Fruit fly (Drosophila melanogaster) ovary, adult (tissue): ENCODE results near the gene SCAR.
A peak's percentile ranks its signal among the peaks of the same experiment; 100 is the strongest.

Experiments used
- CG17801 ChIP-seq: fragments of 200-800 bp; optimal IDR thresholded peaks from 2 replicates; lab custom pipeline; 2019; ENCODE audit warnings: missing biosample characterization, mild to moderate bottlenecking, missing genetic modification characterization, moderate library complexity; ENCODE audit not compliant: partially characterized antibody

Gene SCAR

dm6 chr2L:10987370-10987853 lies 10.8 kb downstream of the SCAR start, which contains the start of the genes piwi and CG12253:
Gene piwi, minus strand, starts transcription at chr2L:10987420.
Gene CG12253, plus strand, starts transcription at chr2L:10987806.
- peak; percentile 6 for TF ChIP-seq CG17801 (GFP tag; lab: Kevin White, UChicago)

- no peak for TF ChIP-seq CG17801 (GFP tag; lab: Kevin White, UChicago)
Observed at dm6 chr2L:10988026-10988425, 11.5 kb downstream of the SCAR start.

- TF ChIP-seq CG17801 (GFP tag; lab: Kevin White, UChicago), result peak; percentile 38
Observed at dm6 chr2L:10989162-10989561, 12.6 kb downstream of the SCAR start, which contains the start of gene TTLL4A. Gene TTLL4A, plus strand, starts transcription at chr2L:10989401.

- no peak for TF ChIP-seq CG17801 (GFP tag; lab: Kevin White, UChicago)
Observed at dm6 chr2L:11001376-11002122, 25.0 kb downstream of the SCAR start, which contains the start of the genes aub and lectin-33A. Gene aub, minus strand, starts transcription at chr2L:11001476. Gene lectin-33A, plus strand, starts transcription at chr2L:11002072.

DNA sequence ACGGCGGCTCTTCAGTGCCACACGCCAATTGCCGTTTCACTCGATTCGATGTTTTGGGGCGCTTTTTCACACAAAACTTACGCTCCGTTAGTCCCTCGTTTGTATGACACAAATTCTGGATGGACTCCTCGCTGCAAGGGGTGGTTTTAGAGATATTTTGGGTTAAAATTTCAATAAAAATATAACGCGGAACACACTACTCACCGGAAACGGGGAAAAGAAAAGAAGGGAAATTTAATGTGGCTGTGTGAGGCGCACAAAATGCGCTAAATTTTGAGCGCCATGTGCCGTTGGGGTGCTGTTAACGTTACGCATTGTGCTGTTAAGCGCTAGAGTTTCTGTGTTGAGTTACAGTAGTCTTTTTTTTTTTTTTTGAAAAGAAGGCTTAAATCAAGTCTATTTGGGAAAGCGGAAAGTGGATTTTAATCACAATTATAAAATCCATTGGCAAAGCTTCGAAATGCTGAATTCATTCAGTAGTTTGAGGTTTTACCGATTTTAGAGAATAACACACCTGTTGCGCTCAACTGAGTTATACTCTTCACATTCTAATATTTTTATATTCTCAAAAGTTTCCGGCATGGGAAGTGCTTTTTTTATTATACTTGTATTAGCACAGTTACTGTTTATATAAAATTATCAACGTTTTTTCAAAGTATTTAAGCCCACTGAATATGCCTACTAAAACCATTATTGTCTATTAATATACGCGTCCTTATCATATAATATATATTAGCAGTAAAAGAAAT lies 27.5 kb downstream of the SCAR start, which contains the start of gene RpL9:
Gene RpL9, minus strand, starts transcription at position 265 of the 749 bp plus-strand sequence.
- TF ChIP-seq CG17801 (GFP tag; lab: Kevin White, UChicago), result peak; percentile 84

DNA sequence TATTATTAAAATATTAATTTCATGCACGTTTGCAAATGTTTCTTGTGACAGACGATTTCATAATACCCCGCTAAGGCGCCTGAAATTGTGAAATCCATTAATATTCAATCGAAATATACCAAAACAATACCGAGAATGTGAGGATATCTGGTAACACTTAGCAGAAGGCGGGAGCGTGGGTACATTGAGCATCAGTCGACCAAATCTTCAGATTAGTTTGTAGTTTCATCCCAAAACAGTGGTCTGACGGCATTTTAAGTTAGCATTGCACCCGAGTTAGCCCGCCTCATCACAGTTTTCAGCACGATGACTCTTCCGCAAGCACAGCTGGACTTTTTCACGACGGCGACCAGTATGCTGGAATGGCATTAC lies 28.1 kb downstream of the SCAR start, which contains the start of gene Nup154:
Gene Nup154, plus strand, starts transcription at position 147 of the 372 bp plus-strand sequence.
- no peak for TF ChIP-seq CG17801 (GFP tag; lab: Kevin White, UChicago)

DNA sequence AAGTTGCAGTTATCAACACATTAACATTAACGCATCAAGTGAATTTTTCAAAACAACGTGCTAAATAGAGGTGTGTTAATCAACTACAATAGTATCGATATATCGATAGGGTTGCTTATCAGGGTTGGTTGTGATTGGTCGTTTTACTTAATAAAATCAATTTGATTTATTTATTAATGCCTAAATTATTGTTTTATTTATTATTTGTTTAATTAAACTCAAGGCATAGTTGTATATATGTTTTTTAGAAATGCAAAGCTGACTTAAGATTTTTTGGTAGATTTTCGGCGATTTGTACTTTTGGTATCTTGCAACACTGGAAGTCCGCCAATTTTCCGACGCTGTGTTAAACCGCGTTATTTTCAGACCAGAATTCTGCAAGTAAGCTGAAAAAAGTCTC lies 34.4 kb downstream of the SCAR start, which contains the start of the genes Art8 and dUTPase:
Gene Art8, minus strand, starts transcription at position 88 of the 400 bp plus-strand sequence.
Gene dUTPase, plus strand, starts transcription at position 314 of the 400 bp plus-strand sequence.
- TF ChIP-seq CG17801 (GFP tag; lab: Kevin White, UChicago), result peak; percentile 69

- TF ChIP-seq CG17801 (GFP tag; lab: Kevin White, UChicago), result no peak
Observed at dm6 chr2L:11014018-11014611, 37.5 kb downstream of the SCAR start.

dm6 chr2L:11014671-11015070 lies 38.1 kb downstream of the SCAR start:
- TF ChIP-seq CG17801 (GFP tag; lab: Kevin White, UChicago), result no peak

DNA sequence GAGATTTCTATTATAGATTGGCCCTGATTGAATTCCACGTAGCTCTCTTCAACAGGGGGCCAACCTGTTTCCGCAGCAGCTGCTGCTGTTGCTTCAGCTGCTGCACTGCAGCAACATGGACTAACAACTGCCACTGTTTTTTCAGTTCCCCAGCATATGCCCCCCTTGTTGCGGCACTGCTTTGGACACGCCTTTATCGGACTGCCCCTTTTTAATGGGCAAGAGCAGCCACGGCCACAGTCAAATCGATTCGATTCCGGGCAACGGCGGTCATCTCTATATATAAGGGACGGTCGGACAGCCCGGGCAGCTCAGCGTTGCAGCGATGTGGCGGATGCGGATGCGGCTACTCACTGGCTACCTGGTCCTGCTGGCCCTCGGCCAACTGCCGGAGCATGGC lies 38.7 kb downstream of the SCAR start, which contains the start of gene Acp32CD:
Gene Acp32CD, plus strand, starts transcription at position 301 of the 400 bp plus-strand sequence.
- TF ChIP-seq CG17801 (GFP tag; lab: Kevin White, UChicago), result no peak

DNA sequence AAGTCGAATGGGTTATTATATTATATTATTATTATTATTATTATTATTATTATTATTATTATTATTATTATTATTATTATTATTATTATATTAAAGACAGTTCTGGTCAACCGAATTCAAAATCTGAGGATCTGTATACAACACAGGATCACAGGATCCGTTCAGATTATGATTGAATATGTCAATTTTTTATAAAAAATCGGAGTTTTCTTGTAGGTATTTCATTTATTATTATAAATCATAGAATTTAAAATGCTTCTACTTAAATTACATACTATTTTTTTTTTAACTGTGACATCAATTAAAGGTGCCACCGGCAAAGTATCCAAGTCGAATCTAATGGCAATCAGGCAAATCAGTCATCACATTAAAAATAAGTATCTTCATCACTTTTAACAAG lies 40.1 kb downstream of the SCAR start, which contains the start of gene CG14913:
Gene CG14913, plus strand, starts transcription at position 301 of the 400 bp plus-strand sequence.
- TF ChIP-seq CG17801 (GFP tag; lab: Kevin White, UChicago), result no peak

dm6 chr2L:11021606-11022005 lies 45.0 kb downstream of the SCAR start:
- no peak for TF ChIP-seq CG17801 (GFP tag; lab: Kevin White, UChicago)

DNA sequence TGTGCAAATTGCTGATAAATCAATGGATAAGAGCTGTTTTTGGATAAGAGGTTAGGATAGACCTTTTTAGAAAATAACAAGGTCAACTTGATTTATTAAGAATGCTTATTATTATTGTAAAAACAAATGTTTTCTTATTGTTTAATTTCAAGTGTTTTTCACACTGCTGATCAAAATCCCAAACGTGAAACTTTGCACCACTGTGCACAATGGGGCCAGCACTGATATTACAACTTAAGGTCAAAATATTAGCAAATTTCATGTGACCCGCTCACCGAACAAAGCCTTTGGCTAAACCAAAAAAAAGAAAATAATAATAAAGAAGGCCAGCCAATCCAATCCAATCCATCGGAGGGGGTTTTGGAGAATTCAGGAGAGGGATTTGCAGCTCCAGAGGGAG lies 46.2 kb downstream of the SCAR start:
- no peak for TF ChIP-seq CG17801 (GFP tag; lab: Kevin White, UChicago)

DNA sequence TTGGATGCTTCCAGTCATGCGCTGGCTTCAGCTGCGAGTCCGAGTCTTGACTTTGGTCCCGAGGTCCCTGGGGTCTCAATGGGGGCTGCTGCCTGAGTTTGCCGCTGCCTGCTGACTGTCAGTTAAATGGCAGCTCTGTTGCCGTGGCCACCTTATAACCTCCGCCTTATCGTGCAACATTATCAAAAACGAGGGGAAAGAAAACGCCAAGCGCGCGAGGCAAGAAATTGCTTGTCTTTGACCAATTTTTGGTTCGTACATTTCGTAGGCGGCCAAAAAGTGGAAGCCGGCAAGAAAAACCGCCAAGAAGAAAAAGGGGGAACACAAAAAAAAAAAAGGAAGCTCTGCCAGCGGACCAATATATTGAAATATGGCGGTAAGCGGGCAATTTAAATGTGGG lies 47.3 kb downstream of the SCAR start:
- no peak for TF ChIP-seq CG17801 (GFP tag; lab: Kevin White, UChicago)
